Worm (Caenorhabditis elegans): Measurements from ENCODE around the gene W07B8.4.

Gene W07B8.4

DNA sequence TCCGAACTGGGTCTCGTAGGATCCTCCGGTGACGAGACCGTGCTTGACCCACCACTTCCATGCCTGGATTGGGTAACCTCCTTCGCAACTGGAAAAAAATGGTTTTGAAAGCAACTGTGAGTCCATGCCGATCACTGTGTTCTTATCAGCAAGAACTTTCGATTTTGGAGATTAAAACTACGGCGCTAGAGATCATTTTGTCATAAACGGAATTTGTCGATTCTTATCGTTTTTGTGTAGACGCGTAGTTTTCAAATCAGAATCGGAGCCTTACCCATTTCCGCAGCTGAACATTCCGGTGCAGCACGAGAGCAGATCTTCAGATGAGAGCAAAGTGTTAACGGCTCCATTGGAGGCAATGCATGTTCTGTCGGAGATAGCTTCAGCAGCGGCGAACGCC is 1.5 kb upstream of the W07B8.4 start (continued):
- TF ChIP-seq lsy-2 (tag; optimal IDR thresholded peaks at IDR 0.05) (no peak), daf-8 (GFP tag; IDR thresholded peaks at IDR 0.05) (no peak), ceh-44 (GFP tag; IDR thresholded peaks at IDR 0.05) (no peak), hif-1 (tag; optimal IDR thresholded peaks at IDR 0.05) (no peak)

DNA sequence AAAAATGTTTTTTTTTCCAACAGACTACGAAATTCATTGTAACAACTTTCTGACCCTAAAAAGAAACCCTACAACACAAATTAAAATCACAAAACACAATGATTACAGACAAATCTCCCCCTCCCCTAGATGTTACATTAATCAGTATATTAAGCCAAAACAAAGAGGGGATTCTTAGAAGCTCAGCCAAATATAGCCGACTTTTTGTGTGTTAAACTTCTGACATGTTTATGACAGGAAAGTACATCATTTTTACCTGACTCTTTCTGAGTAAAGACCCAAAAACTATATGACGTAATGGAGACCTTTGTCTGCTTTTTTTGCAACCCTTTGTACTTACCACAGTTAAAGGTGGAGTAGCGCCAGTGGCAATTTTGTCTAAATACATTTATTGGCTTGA is 11.6 kb downstream of the W07B8.4 start:
- no peak for TF ChIP-seq jun-1 (tag; optimal IDR thresholded peaks at IDR 0.05)
- TF ChIP-seq R02D3.7 (tag; optimal IDR thresholded peaks at IDR 0.05): no peak
- no peak for TF ChIP-seq fos-1 (tag; optimal IDR thresholded peaks at IDR 0.05)
- TF ChIP-seq zfp-3 (GFP tag; conservative IDR thresholded peaks at IDR 0.05): no peak
- no peak for TF ChIP-seq zip-11 (GFP tag; IDR thresholded peaks at IDR 0.05)
- no peak for TF ChIP-seq php-3 (GFP tag; IDR thresholded peaks at IDR 0.05)
- no peak for TF ChIP-seq tra-1 (GFP tag; IDR thresholded peaks at IDR 0.05)
- TF ChIP-seq nhr-25 (tag; optimal IDR thresholded peaks at IDR 0.05; ENCODE audit: borderline replicate concordance, insufficient read depth): no peak
- no peak for TF ChIP-seq rbr-2 (tag; optimal IDR thresholded peaks at IDR 0.05)
- TF ChIP-seq F10B5.3 (tag; optimal IDR thresholded peaks at IDR 0.05): no peak
- TF ChIP-seq dmd-9 (GFP tag; IDR thresholded peaks at IDR 0.05): no peak
- TF ChIP-seq aha-1 (tag): no peak

DNA sequence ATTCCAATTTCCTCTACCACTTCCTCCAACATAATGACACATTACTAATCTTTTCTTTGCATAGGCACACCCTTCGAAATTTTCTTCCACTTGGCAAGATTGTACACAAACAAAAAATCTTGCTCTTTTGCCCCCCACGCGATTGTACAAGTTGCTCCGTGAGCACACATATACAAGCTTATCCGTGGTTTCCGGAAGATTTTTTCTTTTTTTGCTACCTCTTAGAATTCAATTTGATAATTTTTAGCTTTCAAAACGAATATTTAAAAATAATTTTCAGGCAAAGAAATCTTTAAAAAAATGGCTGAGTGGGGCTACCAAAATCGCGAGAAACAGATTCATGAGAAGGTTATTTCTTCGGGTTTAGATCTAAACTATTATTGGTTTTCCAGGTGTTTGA is 19.1 kb downstream of the W07B8.4 start, which contains the start of gene Y50D4B.1:
Y50D4B.1 (plus strand) TSS at position 301 of the 400 bp plus-strand sequence.
- TF ChIP-seq ceh-20 (GFP tag; IDR thresholded peaks at IDR 0.05) (no peak), T26A8.4 (GFP tag; IDR thresholded peaks at IDR 0.05) (no peak), mdt-29 (GFP tag; IDR thresholded peaks at IDR 0.05) (no peak), ceh-32 (tag; optimal IDR thresholded peaks at IDR 0.05; ENCODE audit: poor library complexity) (no peak), gei-8 (GFP tag; optimal IDR thresholded peaks at IDR 0.05) (no peak), Y5F2A.4 (GFP tag; optimal IDR thresholded peaks at IDR 0.05) (no peak), F37D6.2 (tag; optimal IDR thresholded peaks at IDR 0.05) (no peak), dpl-1 (GFP tag; optimal IDR thresholded peaks at IDR 0.05) (no peak), ceh-44 (GFP tag; IDR thresholded peaks at IDR 0.05) (no peak), nhr-28 (tag; optimal IDR thresholded peaks at IDR 0.05) (no peak), attf-4 (tag; optimal IDR thresholded peaks at IDR 0.05) (no peak), fkh-10 (GFP tag; optimal IDR thresholded peaks at IDR 0.05) (no peak), nhr-76 (tag; optimal IDR thresholded peaks at IDR 0.05) (no peak), nhr-41 (GFP tag; IDR thresholded peaks at IDR 0.05) (no peak), zag-1 (tag; optimal IDR thresholded peaks at IDR 0.05) (no peak)

DNA sequence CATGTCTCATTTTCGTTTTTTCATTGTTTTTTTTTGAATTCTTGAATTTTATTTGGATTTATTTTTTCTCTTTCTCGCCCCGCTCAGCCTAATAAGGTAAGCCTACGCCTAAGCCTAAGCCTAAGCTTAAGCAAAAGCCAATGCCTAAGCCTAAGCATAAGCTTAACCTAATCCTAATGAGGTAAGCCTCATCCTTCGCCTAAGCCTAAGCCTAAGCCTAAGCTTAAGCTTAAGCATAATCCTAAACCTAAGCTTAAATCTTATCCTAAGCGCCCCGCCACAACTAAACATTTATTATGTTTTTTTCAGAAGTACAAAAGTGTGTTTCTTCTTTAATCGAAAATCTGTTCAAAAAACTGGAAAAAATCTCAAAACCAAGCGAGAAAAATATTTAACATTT is 19.6 kb downstream of the W07B8.4 start:
- TF ChIP-seq hlh-30 (tag; optimal IDR thresholded peaks at IDR 0.05; ENCODE audit: insufficient read depth) (no peak), F10B5.3 (tag; optimal IDR thresholded peaks at IDR 0.05) (no peak), nhr-6 (tag; optimal IDR thresholded peaks at IDR 0.05) (no peak), zfp-3 (GFP tag; conservative IDR thresholded peaks at IDR 0.05) (no peak), fos-1 (tag; optimal IDR thresholded peaks at IDR 0.05) (no peak), lin-39 (tag; optimal IDR thresholded peaks at IDR 0.05) (no peak), php-3 (GFP tag; IDR thresholded peaks at IDR 0.05) (no peak), T20F7.1 (GFP tag; optimal IDR thresholded peaks at IDR 0.05) (no peak), ztf-7 (tag; optimal IDR thresholded peaks at IDR 0.05) (no peak), duxl-1 (tag; optimal IDR thresholded peaks at IDR 0.05; ENCODE audit: poor library complexity) (no peak)

Data from whole organism, L4 larva.